Fruit fly (Drosophila melanogaster): ENCODE results near the gene CG14416.

DNA sequence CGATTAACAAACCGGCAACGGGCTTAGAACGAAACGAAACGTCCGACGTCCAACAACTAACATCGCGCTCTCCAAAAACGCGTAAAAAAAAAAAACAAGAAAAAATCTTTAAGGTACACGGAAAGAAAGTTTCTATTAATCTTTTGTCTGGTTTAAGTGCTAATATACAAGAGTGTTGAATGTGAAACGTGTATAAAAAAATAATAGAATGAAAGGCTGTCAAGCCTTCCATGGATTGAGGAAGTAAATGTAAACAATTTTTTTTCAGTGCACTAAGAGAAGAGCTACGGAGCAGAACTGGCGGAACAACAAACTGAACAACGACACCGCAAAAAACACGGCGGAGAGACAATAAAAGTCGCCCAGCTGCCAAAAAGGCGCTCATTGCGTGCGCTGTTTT is 47.1 kb upstream of the CG14416 start, which contains the start of gene CG3588:
- TF ChIP-seq Asciz (GFP tag; optimal IDR thresholded peaks at IDR 0.05) (peak; percentile 37), CG18476 (GFP tag; optimal IDR thresholded peaks at IDR 0.05) (peak; percentile 69), gsb-n (tag; optimal IDR thresholded peaks at IDR 0.05) (no peak), btn (GFP tag; optimal IDR thresholded peaks at IDR 0.05) (peak; percentile 31), pb (GFP tag; optimal IDR thresholded peaks at IDR 0.05) (peak; percentile 62), CG12942 (GFP tag; optimal IDR thresholded peaks at IDR 0.05) (peak; percentile 16), repo (GFP tag; optimal IDR thresholded peaks at IDR 0.05) (peak; percentile 39)
